Worm (Caenorhabditis elegans) whole organism, mixed stage, embryonic: ENCODE measurements around the gene cth-1.

Experiments
- ceh-83 ChIP-seq: fragments of 200-800 bp; sonication (Bioruptor generic); optimal IDR thresholded peaks from 2 replicates; lab custom pipeline; 2018; ENCODE audit warnings: mild to moderate bottlenecking, missing genetic modification characterization, missing compliant biosample characterization
- elt-3 ChIP-seq: fragments of 150-350 bp; optimal IDR thresholded peaks from 2 replicates; lab custom pipeline; 2014; ENCODE audit warnings: missing biosample characterization, missing genetic modification characterization
- lsy-2 ChIP-seq: fragments of 150-350 bp; optimal IDR thresholded peaks from 2 replicates; lab custom pipeline; 2014; ENCODE audit warnings: missing biosample characterization, missing genetic modification characterization
- mls-2 ChIP-seq: sonication (generic microtip); optimal IDR thresholded peaks from 2 replicates; lab custom pipeline; 2016; ENCODE audit warnings: mild to moderate bottlenecking, missing genetic modification characterization, moderate library complexity, missing compliant biosample characterization
- nhr-12 ChIP-seq: fragments of 150-350 bp; optimal IDR thresholded peaks from 2 replicates; lab custom pipeline; 2014; ENCODE audit warnings: missing biosample characterization, missing genetic modification characterization
- nhr-237 ChIP-seq: fragments of 150-350 bp; optimal IDR thresholded peaks from 2 replicates; lab custom pipeline; 2014; ENCODE audit warnings: missing biosample characterization, missing genetic modification characterization
- nhr-28 ChIP-seq: fragments of 150-350 bp; optimal IDR thresholded peaks from 2 replicates; lab custom pipeline; 2014; ENCODE audit warnings: missing biosample characterization, missing genetic modification characterization
- pha-4 ChIP-seq: fragments of 150-350 bp; optimal IDR thresholded peaks from 2 replicates; lab custom pipeline; 2018; ENCODE audit warnings: missing biosample characterization, missing genetic modification reagents, missing genetic modification characterization
- sem-2 ChIP-seq: fragments of 200-800 bp; sonication (Bioruptor generic); optimal IDR thresholded peaks from 2 replicates; lab custom pipeline; 2018; ENCODE audit warnings: mild to moderate bottlenecking, missing genetic modification characterization, missing compliant biosample characterization
- snpc-4 ChIP-seq: fragments of 150-350 bp; optimal IDR thresholded peaks from 2 replicates; lab custom pipeline; 2014; ENCODE audit warnings: missing biosample characterization, missing genetic modification characterization
- unc-62 ChIP-seq: fragments of 150-350 bp; optimal IDR thresholded peaks from 2 replicates; lab custom pipeline; 2014; ENCODE audit warnings: missing biosample characterization, missing genetic modification reagents, missing genetic modification characterization

DNA sequence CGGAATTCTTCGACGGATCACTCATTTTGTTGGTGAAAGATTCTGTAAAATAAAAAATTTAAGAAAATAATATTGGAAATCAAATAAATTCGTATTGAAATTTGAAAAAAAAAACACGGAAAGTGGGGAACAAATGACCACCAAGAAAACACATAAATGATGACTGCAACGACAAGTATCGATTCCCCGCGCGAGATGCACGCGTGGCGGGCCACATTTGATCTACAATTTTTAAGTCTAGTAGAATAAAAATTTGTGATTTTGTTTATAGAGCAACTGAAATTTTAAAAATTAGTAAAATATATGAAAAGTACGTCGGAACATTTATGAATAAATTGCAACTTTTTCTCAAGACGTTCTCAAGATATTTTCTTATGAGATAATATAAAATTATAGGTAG lies 45.4 kb upstream of the cth-1 start, which contains the start of gene F14H3.4:
- no peak for TF ChIP-seq nhr-28 (tag; lab: Kevin White, UChicago)
- no peak for TF ChIP-seq nhr-12 (tag; lab: Kevin White, UChicago)
- TF ChIP-seq sem-2 (GFP tag; lab: Kevin White, UChicago): no peak
- no peak for TF ChIP-seq snpc-4 (tag; lab: Kevin White, UChicago)
- TF ChIP-seq pha-4 (tag; lab: Kevin White, UChicago): no peak
- TF ChIP-seq unc-62 (GFP tag; lab: Kevin White, UChicago): no peak
- no peak for TF ChIP-seq mls-2
- no peak for TF ChIP-seq ceh-83 (GFP tag; lab: Kevin White, UChicago)
- no peak for TF ChIP-seq nhr-237
- no peak for TF ChIP-seq elt-3 (tag; lab: Kevin White, UChicago)
- no peak for TF ChIP-seq lsy-2 (tag; lab: Kevin White, UChicago)
